Worm (Caenorhabditis elegans) whole organism, young adult: ENCODE data around the gene F55C5.10.

Source experiments
- B0035.1 ChIP-seq: sonication (generic microtip); optimal IDR thresholded peaks from 2 replicates; lab custom pipeline; 2016; ENCODE audit warnings: missing genetic modification characterization, mild to moderate bottlenecking, missing compliant biosample characterization, missing genotype, missing genetic modification reagents
- D2030.7 ChIP-seq: fragments of 200-800 bp; sonication (Bioruptor generic); IDR thresholded peaks from 2 replicates; pipeline ENCODE4 v1.3.6; 2022; ENCODE audit warnings: missing genetic modification reagents, missing genetic modification characterization, missing compliant biosample characterization
- F23B12.7 ChIP-seq: sonication (generic microtip); optimal IDR thresholded peaks from 2 replicates; lab custom pipeline; 2017; ENCODE audit warnings: missing genetic modification characterization, mild to moderate bottlenecking, missing compliant biosample characterization, antibody characterized with exemption, moderate library complexity; ENCODE audit not compliant: insufficient read depth
- F33H1.4 ChIP-seq: fragments of 200-800 bp; sonication (Bioruptor generic); IDR thresholded peaks from 2 replicates; pipeline ENCODE4 v1.3.6; 2022; ENCODE audit warnings: missing genetic modification reagents, missing genetic modification characterization, missing compliant biosample characterization
- F37B4.10 ChIP-seq: fragments of 200-800 bp; sonication (Bioruptor generic); IDR thresholded peaks from 2 replicates; pipeline ENCODE4 v1.3.6; 2022; ENCODE audit warnings: missing genetic modification characterization, missing compliant biosample characterization
- F49E8.2 ChIP-seq: sonication (generic microtip); optimal IDR thresholded peaks from 3 replicates; lab custom pipeline; 2017; ENCODE audit warnings: missing genetic modification characterization, mild to moderate bottlenecking, missing compliant biosample characterization, antibody characterized with exemption, moderate library complexity; ENCODE audit not compliant: insufficient read depth
- F55B11.4 ChIP-seq: sonication (generic microtip); optimal IDR thresholded peaks from 2 replicates; lab custom pipeline; 2016; ENCODE audit warnings: missing compliant biosample characterization, missing genetic modification characterization, borderline replicate concordance; ENCODE audit not compliant: insufficient read depth
- K12H6.12 ChIP-seq: fragments of 200-800 bp; sonication (Bioruptor generic); optimal IDR thresholded peaks from 2 replicates; lab custom pipeline; 2018; ENCODE audit warnings: mild to moderate bottlenecking, missing genetic modification characterization, missing compliant biosample characterization
- T07F8.4 ChIP-seq: sonication (generic microtip); optimal IDR thresholded peaks from 2 replicates; lab custom pipeline; 2016; ENCODE audit warnings: mild to moderate bottlenecking, missing genetic modification characterization, moderate library complexity, missing compliant biosample characterization
- Y95B8A.8 ChIP-seq: fragments of 200-800 bp; sonication (Bioruptor generic); IDR thresholded peaks from 2 replicates; pipeline ENCODE4 v1.3.6; 2022; ENCODE audit warnings: missing genetic modification reagents, missing genetic modification characterization, missing compliant biosample characterization
- ccch-3 ChIP-seq: fragments of 200-800 bp; sonication (Bioruptor generic); optimal IDR thresholded peaks from 2 replicates; lab custom pipeline; 2018; ENCODE audit warnings: mild to moderate bottlenecking, missing genetic modification characterization, missing compliant biosample characterization
- ceh-91 ChIP-seq: fragments of 200-800 bp; sonication (Bioruptor generic); IDR thresholded peaks from 2 replicates; pipeline ENCODE4 v1.3.6; 2022; ENCODE audit warnings: missing genetic modification reagents, missing genetic modification characterization, missing compliant biosample characterization
- chd-7 ChIP-seq: sonication (generic microtip); optimal IDR thresholded peaks from 2 replicates; lab custom pipeline; 2016; ENCODE audit warnings: mild to moderate bottlenecking, missing genetic modification characterization, moderate library complexity, missing compliant biosample characterization
- egl-44 ChIP-seq: fragments of 200-800 bp; sonication (Bioruptor generic); IDR thresholded peaks from 2 replicates; pipeline ENCODE4 v1.3.6; 2022; ENCODE audit warnings: missing genetic modification reagents, missing genetic modification characterization, missing compliant biosample characterization
- ekl-4 ChIP-seq: fragments of 200-800 bp; sonication (Bioruptor generic); IDR thresholded peaks from 2 replicates; pipeline ENCODE4 v1.3.6; 2022; ENCODE audit warnings: missing genetic modification reagents, missing genetic modification characterization, missing compliant biosample characterization
- ets-4 ChIP-seq: fragments of 200-800 bp; sonication (Bioruptor generic); optimal IDR thresholded peaks from 2 replicates; lab custom pipeline; 2018; ENCODE audit warnings: mild to moderate bottlenecking, missing genetic modification characterization, missing compliant biosample characterization
- fkh-3 ChIP-seq: sonication (generic microtip); optimal IDR thresholded peaks from 2 replicates; lab custom pipeline; 2016; ENCODE audit warnings: mild to moderate bottlenecking, missing genetic modification characterization, missing compliant biosample characterization
- hlh-12 ChIP-seq: sonication (generic microtip); optimal IDR thresholded peaks from 2 replicates; lab custom pipeline; 2016; ENCODE audit warnings: missing genetic modification characterization, missing compliant biosample characterization
- hmg-1.2 ChIP-seq: fragments of 200-800 bp; sonication (Bioruptor generic); IDR thresholded peaks from 2 replicates; pipeline ENCODE4 v1.3.6; 2022; ENCODE audit warnings: missing genetic modification reagents, missing genetic modification characterization, missing compliant biosample characterization
- hrde-1 ChIP-seq: sonication (generic microtip); optimal IDR thresholded peaks from 2 replicates; lab custom pipeline; 2016; ENCODE audit warnings: missing genetic modification characterization, mild to moderate bottlenecking, missing compliant biosample characterization, moderate library complexity, missing genotype, missing genetic modification reagents, borderline replicate concordance
- let-607 ChIP-seq, 2 experiments: fragments of 200-800 bp in 1 of 2; sonication (Bioruptor generic) in 1 of 2; sonication (generic microtip) in 1 of 2; optimal IDR thresholded peaks; 2 replicates each; lab custom pipeline; 2016 to 2018; ENCODE audit warnings: mild to moderate bottlenecking in 2 of 2, missing compliant biosample characterization in 2 of 2, missing genetic modification characterization in 2 of 2, moderate library complexity in 2 of 2, missing genotype in 1 of 2
- lin-26 ChIP-seq: fragments of 200-800 bp; sonication (Bioruptor generic); IDR thresholded peaks from 2 replicates; pipeline ENCODE4 v1.3.6; 2022; ENCODE audit warnings: missing genetic modification reagents, missing genetic modification characterization, missing compliant biosample characterization
- lsy-27 ChIP-seq: sonication (generic microtip); optimal IDR thresholded peaks from 2 replicates; lab custom pipeline; 2017; ENCODE audit warnings: missing genetic modification characterization, mild to moderate bottlenecking, missing compliant biosample characterization, antibody characterized with exemption, missing genotype, borderline replicate concordance; ENCODE audit not compliant: insufficient read depth
- mcd-1 ChIP-seq: fragments of 200-800 bp; sonication (Bioruptor generic); IDR thresholded peaks from 2 replicates; pipeline ENCODE4 v1.3.6; 2022; ENCODE audit warnings: missing genetic modification reagents, missing genetic modification characterization, missing compliant biosample characterization
- mel-28 ChIP-seq: sonication (generic microtip); optimal IDR thresholded peaks from 2 replicates; lab custom pipeline; 2016; ENCODE audit warnings: borderline replicate concordance, mild to moderate bottlenecking, missing genetic modification characterization, missing compliant biosample characterization
- mxl-1 ChIP-seq: sonication (generic microtip); optimal IDR thresholded peaks from 2 replicates; lab custom pipeline; 2016; ENCODE audit warnings: missing genetic modification characterization, missing compliant biosample characterization
- nfyb-1 ChIP-seq: fragments of 200-800 bp; sonication (Bioruptor generic); IDR thresholded peaks from 2 replicates; pipeline ENCODE4 v1.3.6; 2022; ENCODE audit warnings: missing genetic modification reagents, missing genetic modification characterization, missing compliant biosample characterization
- nhr-120 ChIP-seq: fragments of 200-800 bp; sonication (Bioruptor generic); IDR thresholded peaks from 2 replicates; pipeline ENCODE4 v1.3.6; 2022; ENCODE audit warnings: missing genetic modification characterization, missing compliant biosample characterization
- nhr-90 ChIP-seq: sonication (generic microtip); optimal IDR thresholded peaks from 2 replicates; lab custom pipeline; 2016; ENCODE audit warnings: missing genotype, mild to moderate bottlenecking, missing genetic modification characterization, missing compliant biosample characterization
- pha-4 ChIP-seq: fragments of 150-350 bp; sonication (generic microtip); optimal IDR thresholded peaks from 2 replicates; lab custom pipeline; 2014; ENCODE audit warnings: missing biosample characterization, missing genetic modification reagents, missing genetic modification characterization
- rcor-1 ChIP-seq: fragments of 200-800 bp; sonication (Bioruptor generic); IDR thresholded peaks from 2 replicates; pipeline ENCODE4 v1.3.6; 2022; ENCODE audit warnings: missing genetic modification reagents, missing genetic modification characterization, missing compliant biosample characterization
- repo-1 ChIP-seq: sonication (generic microtip); optimal IDR thresholded peaks from 2 replicates; lab custom pipeline; 2017; ENCODE audit warnings: mild to moderate bottlenecking, missing genetic modification characterization, missing compliant biosample characterization
- tbp1 ChIP-seq: fragments of 200-800 bp; sonication (Bioruptor generic); optimal IDR thresholded peaks from 2 replicates; lab custom pipeline; 2018; ENCODE audit warnings: mild to moderate bottlenecking, missing genetic modification characterization, missing compliant biosample characterization
- tbx-9 ChIP-seq: sonication (generic microtip); optimal IDR thresholded peaks from 2 replicates; lab custom pipeline; 2016; ENCODE audit warnings: borderline replicate concordance, missing genetic modification characterization, inconsistent platforms, missing compliant biosample characterization
- tlf-1 ChIP-seq: fragments of 200-800 bp; sonication (Bioruptor generic); optimal IDR thresholded peaks from 2 replicates; lab custom pipeline; 2018; ENCODE audit warnings: mild to moderate bottlenecking, missing genetic modification characterization, missing compliant biosample characterization
- unc-62 ChIP-seq: fragments of 150-350 bp; optimal IDR thresholded peaks from 2 replicates; lab custom pipeline; 2014; ENCODE audit warnings: missing biosample characterization, missing genetic modification reagents, missing genetic modification characterization
- xnd-1 ChIP-seq: sonication (generic microtip); optimal IDR thresholded peaks from 2 replicates; lab custom pipeline; 2016; ENCODE audit warnings: missing genotype, missing genetic modification reagents, missing genetic modification characterization, missing compliant biosample characterization
- zim-3 ChIP-seq: sonication (generic microtip); optimal IDR thresholded peaks from 2 replicates; lab custom pipeline; 2017; ENCODE audit warnings: mild to moderate bottlenecking, missing genetic modification characterization, moderate library complexity, missing compliant biosample characterization
- ztf-18 ChIP-seq: sonication (generic microtip); optimal IDR thresholded peaks from 2 replicates; lab custom pipeline; 2016; ENCODE audit warnings: missing genotype, mild to moderate bottlenecking, missing genetic modification characterization, missing compliant biosample characterization
- ztf-25 ChIP-seq: fragments of 200-800 bp; sonication (Bioruptor generic); IDR thresholded peaks from 2 replicates; pipeline ENCODE4 v1.3.6; 2022; ENCODE audit warnings: missing genetic modification reagents, missing genetic modification characterization, missing compliant biosample characterization
- ztf-6 ChIP-seq: fragments of 200-800 bp; sonication (Bioruptor generic); IDR thresholded peaks from 2 replicates; pipeline ENCODE4 v1.3.6; 2022; ENCODE audit warnings: missing genetic modification reagents, missing genetic modification characterization, missing compliant biosample characterization

The F55C5.10 gene

DNA sequence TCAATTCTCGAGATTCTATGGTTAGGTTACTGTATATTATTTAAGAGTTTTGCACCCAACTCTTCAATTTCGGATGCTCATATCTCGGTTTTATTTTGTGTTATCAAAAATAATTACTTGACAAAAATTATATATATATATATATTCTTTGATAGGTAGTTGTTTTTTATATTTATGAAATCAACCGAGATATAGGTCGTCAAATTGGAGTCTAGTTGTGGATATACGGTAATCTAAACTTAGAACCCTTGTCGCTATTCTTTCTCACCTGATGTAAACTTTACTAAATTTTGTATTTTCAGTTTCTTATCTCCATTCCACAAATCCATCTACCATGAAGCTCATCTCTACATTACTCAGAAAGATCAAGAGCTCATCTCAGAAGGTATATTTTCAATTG is at the start of gene F55C5.10:
Gene F55C5.10, plus strand, starts transcription at position 301 of the 400 bp plus-strand sequence.
- TF ChIP-seq zim-3 (tag; lab: Kevin White, UChicago) (no peak), mcd-1 (GFP tag; lab: Robert Waterston, UW) (no peak), ccch-3 (GFP tag; lab: Kevin White, UChicago) (no peak), F49E8.2 (tag; lab: Kevin White, UChicago) (no peak), nhr-90 (tag; lab: Kevin White, UChicago) (no peak), F23B12.7 (tag; lab: Kevin White, UChicago) (no peak), hmg-1.2 (GFP tag; lab: Robert Waterston, UW) (no peak), lsy-27 (tag; lab: Kevin White, UChicago) (no peak), repo-1 (tag; lab: Kevin White, UChicago) (no peak), F33H1.4 (GFP tag; lab: Robert Waterston, UW) (no peak), F37B4.10 (GFP tag; lab: Robert Waterston, UW) (no peak), mel-28 (no peak), mxl-1 (tag; lab: Kevin White, UChicago) (no peak), F55B11.4 (tag; lab: Kevin White, UChicago) (no peak), hlh-12 (no peak), unc-62 (GFP tag; lab: Kevin White, UChicago) (no peak), T07F8.4 (no peak), ztf-25 (GFP tag; lab: Robert Waterston, UW) (no peak), rcor-1 (no peak), egl-44 (GFP tag; lab: Robert Waterston, UW) (no peak)

DNA sequence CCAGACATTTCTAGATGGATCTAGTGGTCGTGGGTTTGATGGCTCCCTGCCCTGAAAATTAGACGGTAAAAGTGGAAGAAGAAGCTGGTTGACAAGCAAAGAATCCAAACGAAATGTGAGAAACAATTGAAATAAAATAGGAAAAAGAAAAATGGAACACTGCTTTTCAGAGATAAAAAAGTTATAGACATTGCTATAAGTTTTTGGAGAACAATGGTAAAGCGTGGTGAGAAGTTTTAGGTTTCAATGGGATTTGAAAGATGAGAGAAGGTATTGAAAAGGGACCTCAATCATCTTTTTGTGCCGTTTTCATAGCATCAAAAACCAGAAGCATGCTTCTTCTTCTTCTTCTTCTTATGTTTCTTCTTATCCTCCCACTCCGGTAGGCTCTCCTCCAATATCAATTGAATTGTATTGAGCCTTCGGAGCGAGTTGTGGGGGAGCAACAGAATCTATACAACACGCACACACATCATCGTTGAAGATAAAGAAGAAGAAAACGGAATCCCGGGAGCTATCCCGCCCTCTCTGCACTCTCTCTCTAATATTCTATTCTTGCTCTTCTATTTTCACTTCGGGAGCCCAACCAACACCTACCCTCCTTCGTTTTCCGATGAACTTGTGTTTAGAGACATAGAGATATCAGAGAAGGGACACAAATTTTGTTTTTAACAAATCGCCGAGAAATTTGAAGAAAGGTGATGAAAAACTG is 48.8 kb upstream of the F55C5.10 start, which contains the start of gene myo-3:
Gene myo-3, minus strand, starts transcription at position 51 of the 712 bp plus-strand sequence.
- no peak for TF ChIP-seq lin-26 (GFP tag; lab: Robert Waterston, UW)
- TF ChIP-seq ccch-3 (GFP tag; lab: Kevin White, UChicago), result no peak
- TF ChIP-seq ets-4, result no peak
- no peak for TF ChIP-seq tbp1
- no peak for TF ChIP-seq ekl-4 (GFP tag; lab: Robert Waterston, UW)
- no peak for TF ChIP-seq B0035.1
- TF ChIP-seq ztf-6 (GFP tag; lab: Robert Waterston, UW), result no peak
- TF ChIP-seq unc-62 (GFP tag; lab: Kevin White, UChicago), result no peak
- no peak for TF ChIP-seq chd-7 (tag; lab: Kevin White, UChicago)
- TF ChIP-seq nfyb-1 (GFP tag; lab: Robert Waterston, UW), result no peak
- TF ChIP-seq K12H6.12 (tag; lab: Kevin White, UChicago), result no peak
- TF ChIP-seq repo-1 (tag; lab: Kevin White, UChicago), result no peak
- no peak for TF ChIP-seq ceh-91 (GFP tag; lab: Robert Waterston, UW)
- TF ChIP-seq D2030.7 (GFP tag; lab: Robert Waterston, UW), result no peak
- TF ChIP-seq tlf-1 (GFP tag; lab: Kevin White, UChicago), result no peak

DNA sequence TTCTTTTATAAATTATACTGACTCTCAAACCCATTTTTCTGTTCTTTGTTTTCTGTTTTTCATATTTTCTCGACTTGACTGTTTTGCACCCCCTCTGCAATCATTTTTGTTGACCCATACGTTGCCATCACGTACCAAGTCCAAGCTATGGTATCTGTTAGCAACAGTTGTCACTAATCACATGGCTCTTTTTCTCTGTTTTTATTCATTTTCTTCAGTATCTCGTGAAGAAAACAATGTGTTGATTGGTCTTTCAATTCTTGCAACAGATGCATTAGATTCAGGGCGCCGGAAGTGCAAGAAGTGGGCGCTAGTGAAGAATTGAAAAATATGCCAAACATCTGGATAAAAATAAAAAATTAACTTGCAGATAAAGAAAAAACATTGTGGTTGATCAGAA is 47.8 kb upstream of the F55C5.10 start:
- TF ChIP-seq repo-1 (tag; lab: Kevin White, UChicago) (no peak), let-607 (tag; optimal IDR thresholded peaks at IDR 0.05; lab: Kevin White, UChicago) (no peak), ceh-91 (GFP tag; lab: Robert Waterston, UW) (no peak), ztf-18 (tag; lab: Kevin White, UChicago) (no peak), pha-4 (tag; lab: Kevin White, UChicago) (no peak), nhr-120 (no peak), xnd-1 (no peak), Y95B8A.8 (GFP tag; lab: Robert Waterston, UW) (no peak), tlf-1 (GFP tag; lab: Kevin White, UChicago) (no peak), F49E8.2 (tag; lab: Kevin White, UChicago) (no peak), hrde-1 (tag; lab: Kevin White, UChicago) (no peak), tbp1 (no peak), fkh-3 (no peak), tbx-9 (tag; lab: Kevin White, UChicago) (no peak)
